Worm (Caenorhabditis elegans): ENCODE results near the gene T16A9.3.

DNA sequence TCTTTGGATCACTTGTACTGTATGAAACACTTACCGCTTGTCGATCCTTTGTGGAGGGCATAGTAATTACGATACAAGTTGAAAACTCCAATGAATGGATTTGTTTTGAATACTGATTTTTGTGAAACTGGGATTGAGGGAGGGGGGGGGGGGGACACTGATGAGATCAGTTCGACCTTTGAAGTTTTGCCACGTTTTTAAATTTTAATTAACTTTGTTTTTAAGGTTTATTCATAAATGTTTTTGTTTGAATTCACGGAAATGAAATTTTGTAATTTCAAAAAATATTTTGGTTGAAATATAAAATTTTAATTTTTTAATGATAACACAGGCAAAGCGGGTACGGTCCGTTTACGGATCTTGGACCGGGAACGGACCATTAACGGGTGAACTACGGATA lies 30.6 kb downstream of the T16A9.3 start, which contains the start of gene ent-3:
- no peak for TF ChIP-seq F49E8.2 (tag; optimal IDR thresholded peaks at IDR 0.05; ENCODE audit: insufficient read depth)
- no peak for TF ChIP-seq unc-130 (GFP tag; optimal IDR thresholded peaks at IDR 0.05)
- no peak for TF ChIP-seq akir-1 (GFP tag; optimal IDR thresholded peaks at IDR 0.05)
- TF ChIP-seq egl-18 (GFP tag; IDR thresholded peaks at IDR 0.05): no peak
- no peak for TF ChIP-seq nfya-1 (tag; optimal IDR thresholded peaks at IDR 0.05; ENCODE audit: borderline replicate concordance, insufficient read depth)
- no peak for TF ChIP-seq sdz-38 (tag; optimal IDR thresholded peaks at IDR 0.05)
- no peak for TF ChIP-seq zfh-2 (GFP tag; conservative IDR thresholded peaks at IDR 0.05)
- TF ChIP-seq ztf-18 (tag; optimal IDR thresholded peaks at IDR 0.05): no peak
- no peak for TF ChIP-seq unc-62 (GFP tag; optimal IDR thresholded peaks at IDR 0.05)
- no peak for TF ChIP-seq rcor-1 (GFP tag; IDR thresholded peaks at IDR 0.05)
- no peak for TF ChIP-seq nhr-27 (tag; optimal IDR thresholded peaks at IDR 0.05)
- TF ChIP-seq rpc-1 (optimal IDR thresholded peaks at IDR 0.05): no peak
- no peak for TF ChIP-seq rpc-1 (tag; optimal IDR thresholded peaks at IDR 0.05)
- no peak for TF ChIP-seq hrde-1 (tag; optimal IDR thresholded peaks at IDR 0.05; ENCODE audit: borderline replicate concordance)

All from whole organism, young adult.